Worm (Caenorhabditis elegans): ENCODE results near the gene gmeb-2.

- no peak for TF ChIP-seq unc-130 (GFP tag; optimal IDR thresholded peaks at IDR 0.05)
- TF ChIP-seq nfya-2 (GFP tag; IDR thresholded peaks at IDR 0.05) = no peak
- no peak for TF ChIP-seq F10E7.11 (tag; optimal IDR thresholded peaks at IDR 0.05)
- TF ChIP-seq rcor-1 (GFP tag; IDR thresholded peaks at IDR 0.05) = no peak
- no peak for TF ChIP-seq ceh-58 (GFP tag; IDR thresholded peaks at IDR 0.05)
- no peak for TF ChIP-seq egrh-3 (GFP tag; IDR thresholded peaks at IDR 0.05)
- TF ChIP-seq repo-1 (tag; optimal IDR thresholded peaks at IDR 0.05) = no peak
Observed at ce11 chrX:15851013-15851412, 27.9 kb upstream of the gmeb-2 start.

Data from whole organism, young adult.